Worm (Caenorhabditis elegans): Measurements from ENCODE around the gene ZK1248.4.

ZK1248.4 gene

ce11 chrII:5841866-5842265 lies 23.5 kb downstream of the ZK1248.4 start, which contains the start of gene nep-25:
nep-25 (plus strand) TSS chrII:5842240.
- TF ChIP-seq skn-1 (tag; optimal IDR thresholded peaks at IDR 0.05): no peak
- peak in 1 of 2 experiments; percentile 90 for TF ChIP-seq unc-62 (GFP tag; optimal IDR thresholded peaks at IDR 0.05 in 1 of 2)
- TF ChIP-seq unc-62 (tag; optimal IDR thresholded peaks at IDR 0.05): no peak
- TF ChIP-seq aha-1 (tag): peak; percentile 46
- TF ChIP-seq mep-1 (tag; optimal IDR thresholded peaks at IDR 0.05): no peak

DNA sequence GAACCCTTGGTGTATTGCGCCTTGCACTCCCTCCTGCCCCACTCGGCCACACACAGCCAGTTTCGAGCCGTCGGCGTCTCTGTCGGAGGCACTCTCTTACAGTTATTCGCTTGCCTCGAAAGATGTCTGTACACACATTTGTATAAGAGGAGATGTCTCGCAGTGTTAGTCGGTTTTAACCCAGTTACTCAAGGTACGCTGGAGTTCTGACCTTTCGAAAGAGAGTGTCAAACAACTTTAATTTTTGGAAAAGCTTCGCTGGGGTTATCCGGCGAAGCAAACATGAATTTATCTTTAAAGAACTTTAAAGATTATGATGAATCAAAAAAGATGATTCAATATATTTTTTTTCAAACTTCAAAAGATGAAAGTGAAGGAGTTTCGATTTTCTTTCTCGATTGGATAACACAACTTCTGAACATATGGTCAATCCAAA lies 26.3 kb downstream of the ZK1248.4 start:
- TF ChIP-seq lin-39 (tag; optimal IDR thresholded peaks at IDR 0.05) (peak; percentile 85), lim-7 (GFP tag; IDR thresholded peaks at IDR 0.05) (peak; percentile 76), ceh-44 (GFP tag; IDR thresholded peaks at IDR 0.05) (peak; percentile 89; the same call in 1 of the 2 replicates), F44E2.7 (GFP tag; IDR thresholded peaks at IDR 0.05) (peak; percentile 78), ceh-82 (tag; optimal IDR thresholded peaks at IDR 0.05) (peak; percentile 36), lsy-2 (tag; optimal IDR thresholded peaks at IDR 0.05) (peak; percentile 94 to 97), ztf-11 (tag; optimal IDR thresholded peaks at IDR 0.05) (peak; percentile 47), Y5F2A.4 (GFP tag; optimal IDR thresholded peaks at IDR 0.05) (peak; percentile 88), madf-5 (GFP tag; IDR thresholded peaks at IDR 0.05) (peak; percentile 5 to 96; a peak in 3 of 4 replicates), nhr-48 (tag; optimal IDR thresholded peaks at IDR 0.05) (peak; percentile 97), daf-19 (GFP tag; conservative IDR thresholded peaks at IDR 0.05) (peak; percentile 99), ces-1 (GFP tag; optimal IDR thresholded peaks at IDR 0.05) (peak; percentile 94), nhr-41 (GFP tag; IDR thresholded peaks at IDR 0.05) (peak; percentile 98), mxl-2 (GFP tag; conservative IDR thresholded peaks at IDR 0.05) (peak; percentile 86), rbr-2 (tag; optimal IDR thresholded peaks at IDR 0.05) (peak; percentile 99), mes-2 (tag; optimal IDR thresholded peaks at IDR 0.05; ENCODE audit: poor library complexity, severe bottlenecking) (peak; percentile 96), hmg-1.1 (GFP tag; IDR thresholded peaks at IDR 0.05) (peak; percentile 100), daf-16 (GFP tag; optimal IDR thresholded peaks at IDR 0.05) (peak; percentile 89 to 97), daf-16 (tag; optimal IDR thresholded peaks at IDR 0.05) (peak; percentile 89), fos-1 (tag; optimal IDR thresholded peaks at IDR 0.05) (peak; percentile 97), nhr-77 (tag; optimal IDR thresholded peaks at IDR 0.05) (peak; percentile 98), zip-11 (GFP tag; IDR thresholded peaks at IDR 0.05) (0 out of 2 replicates have a peak, but pooled peaks have one; percentile 52), dmd-6 (GFP tag; IDR thresholded peaks at IDR 0.05) (peak; percentile 99), spr-3 (GFP tag; optimal IDR thresholded peaks at IDR 0.05) (peak; percentile 97), nhr-76 (tag; optimal IDR thresholded peaks at IDR 0.05) (peak; percentile 77), tra-1 (GFP tag; IDR thresholded peaks at IDR 0.05) (peak; percentile 98), nhr-6 (tag; optimal IDR thresholded peaks at IDR 0.05) (peak; percentile 96), snpc-4 (tag; optimal IDR thresholded peaks at IDR 0.05) (peak; percentile 98), unc-39 (tag; optimal IDR thresholded peaks at IDR 0.05) (peak; percentile 75), vab-7 (GFP tag; IDR thresholded peaks at IDR 0.05) (peak; percentile 87), Y75B8A.6 (GFP tag; IDR thresholded peaks at IDR 0.05) (peak; percentile 78), fkh-10 (GFP tag; optimal IDR thresholded peaks at IDR 0.05) (peak; percentile 100), zip-2 (tag; optimal IDR thresholded peaks at IDR 0.05) (peak; percentile 91), dmd-9 (GFP tag; IDR thresholded peaks at IDR 0.05) (peak; percentile 99), ztf-7 (tag; optimal IDR thresholded peaks at IDR 0.05) (peak; percentile 91), T26A8.4 (GFP tag; IDR thresholded peaks at IDR 0.05) (peak; percentile 100), hlh-30 (tag; optimal IDR thresholded peaks at IDR 0.05; ENCODE audit: insufficient read depth) (peak; percentile 96), gei-8 (GFP tag; optimal IDR thresholded peaks at IDR 0.05) (peak; percentile 94), madf-9 (GFP tag; conservative IDR thresholded peaks at IDR 0.05) (peak; percentile 98), tag-97 (GFP tag; IDR thresholded peaks at IDR 0.05) (no peak), ceh-20 (GFP tag; IDR thresholded peaks at IDR 0.05) (peak; percentile 99), skn-1 (tag; optimal IDR thresholded peaks at IDR 0.05) (peak; percentile 55), nhr-237 (tag; optimal IDR thresholded peaks at IDR 0.05) (peak; percentile 70), nhr-28 (tag; optimal IDR thresholded peaks at IDR 0.05) (peak; percentile 96), Y105C5A.15 (GFP tag; IDR thresholded peaks at IDR 0.05) (peak; percentile 74; the same call in 1 of the 2 replicates), daf-8 (GFP tag; IDR thresholded peaks at IDR 0.05) (0 out of 2 replicates have a peak, but pooled peaks have one; percentile 20), nhr-11 (tag; optimal IDR thresholded peaks at IDR 0.05) (peak; percentile 98)
